Fruit fly (Drosophila melanogaster) whole organism: ENCODE results near the gene Vps4.

Experiments
- CG8478 ChIP-seq: fragments of >200 bp; optimal IDR thresholded peaks from 2 replicates; lab custom pipeline; 2018; ENCODE audit warnings: inconsistent platforms
- Dll ChIP-seq: fragments of >200 bp; optimal IDR thresholded peaks from 2 replicates; lab custom pipeline; 2017
- EcR ChIP-seq, 2 experiments: fragments of >200 bp; optimal IDR thresholded peaks; 2 replicates each; lab custom pipeline; 2017; ENCODE audit warnings: missing biosample characterization in 2 of 2, missing genetic modification characterization in 2 of 2, missing genetic modification reagents in 2 of 2
- pan ChIP-seq: fragments of >200 bp; optimal IDR thresholded peaks from 2 replicates; lab custom pipeline; 2017
- psq ChIP-seq: fragments of >200 bp; optimal IDR thresholded peaks from 2 replicates; lab custom pipeline; 2017
- usp ChIP-seq: fragments of >200 bp; optimal IDR thresholded peaks from 2 replicates; lab custom pipeline; 2017; ENCODE audit warnings: missing biosample characterization, missing genetic modification characterization, mixed read lengths

DNA sequence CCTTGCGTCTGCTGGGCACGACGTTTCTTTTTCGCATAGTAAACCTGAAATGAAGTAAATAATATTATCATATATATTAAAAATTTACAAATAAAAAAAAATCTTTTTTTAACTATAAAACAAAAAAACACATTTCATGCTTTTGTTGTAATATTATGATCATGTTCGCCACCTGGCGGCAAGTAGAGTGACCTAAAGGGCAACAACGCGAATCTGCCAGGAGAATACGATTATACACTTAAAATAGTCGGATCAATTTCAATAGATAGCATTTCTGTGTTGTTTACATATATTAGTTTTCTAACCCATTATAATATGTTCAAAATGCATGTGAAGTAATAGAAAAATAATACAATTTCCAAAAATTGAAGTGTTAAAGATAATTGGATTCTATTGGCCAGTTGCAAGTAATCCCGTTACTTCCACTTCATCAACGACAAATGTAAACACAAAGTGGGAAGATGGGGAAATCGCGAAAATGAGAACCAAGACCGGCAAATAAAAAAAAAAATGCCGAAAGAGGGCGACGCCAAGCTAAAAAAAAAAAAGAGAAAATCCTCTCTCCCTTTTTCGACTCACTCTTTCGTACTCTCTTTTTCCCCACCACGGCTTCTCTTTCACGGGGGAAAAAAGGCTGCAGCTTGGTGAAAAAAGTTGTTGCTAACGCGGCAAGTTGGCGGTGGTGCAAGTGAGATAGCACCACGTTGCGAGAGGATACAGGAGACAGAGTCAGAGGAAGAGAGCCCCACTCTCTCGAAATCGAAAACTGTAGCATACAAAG is 36.7 kb upstream of the Vps4 start:
- no peak for TF ChIP-seq psq (lab: Kevin White, UChicago)
- TF ChIP-seq usp (GFP tag; lab: Kevin White, UChicago): no peak
- no peak for TF ChIP-seq CG8478 (lab: Kevin White, UChicago)
- TF ChIP-seq Dll (lab: Kevin White, UChicago): no peak
- TF ChIP-seq pan (lab: Kevin White, UChicago): no peak
- no peak for TF ChIP-seq EcR (GFP tag; optimal IDR thresholded peaks at IDR 0.05; lab: Kevin White, UChicago)
